Worm (Caenorhabditis elegans): ENCODE data around the gene best-13.

DNA sequence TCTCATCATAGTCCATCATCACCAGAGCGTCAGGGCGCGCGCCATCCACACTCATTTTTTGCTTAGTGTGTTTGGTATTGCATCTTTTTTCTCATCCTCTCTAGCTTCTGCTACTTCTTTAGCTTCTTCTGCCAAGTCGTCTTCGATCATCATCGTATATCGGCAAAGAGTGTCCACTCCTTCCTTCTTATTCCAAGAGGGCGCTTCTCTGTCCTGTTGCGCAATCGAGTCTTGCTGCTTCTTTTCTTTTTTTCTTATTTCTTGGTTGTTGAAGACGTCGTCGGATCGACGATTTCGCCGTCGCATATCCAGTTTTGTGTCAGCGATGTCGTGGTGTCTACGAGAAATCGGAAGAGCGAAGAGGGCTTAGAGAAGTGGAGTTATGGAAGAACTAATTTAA is 9.4 kb downstream of the best-13 start:
- TF ChIP-seq lsy-2 (tag; optimal IDR thresholded peaks at IDR 0.05) = no peak
- TF ChIP-seq hif-1 (tag; optimal IDR thresholded peaks at IDR 0.05) = no peak
- no peak for TF ChIP-seq php-3 (GFP tag; IDR thresholded peaks at IDR 0.05)
- TF ChIP-seq snpc-4 (tag; optimal IDR thresholded peaks at IDR 0.05) = no peak
- no peak for TF ChIP-seq daf-12 (tag; optimal IDR thresholded peaks at IDR 0.05)
- no peak for TF ChIP-seq zfp-3 (GFP tag; conservative IDR thresholded peaks at IDR 0.05)
- TF ChIP-seq pha-4 (GFP tag; IDR thresholded peaks at IDR 0.05) = no peak
- no peak for TF ChIP-seq pha-4 (tag; optimal IDR thresholded peaks at IDR 0.05)
- no peak for TF ChIP-seq fos-1 (tag; optimal IDR thresholded peaks at IDR 0.05)
- no peak for TF ChIP-seq F49E8.2 (tag; optimal IDR thresholded peaks at IDR 0.05; ENCODE audit: borderline replicate concordance)
- no peak for TF ChIP-seq saeg-2 (GFP tag; IDR thresholded peaks at IDR 0.05)

All from whole organism, L4 larva.